Worm (Caenorhabditis elegans) whole organism, young adult: Measurements from ENCODE around the gene F54E7.9.

Source experiments
- attf-3 ChIP-seq: fragments of 200-800 bp; sonication (Bioruptor generic); conservative IDR thresholded peaks from 2 replicates; pipeline ENCODE4 v1.3.6; 2022; ENCODE audit warnings: missing genetic modification reagents, missing genetic modification characterization, missing compliant biosample characterization
- ccch-3 ChIP-seq: fragments of 200-800 bp; sonication (Bioruptor generic); optimal IDR thresholded peaks from 2 replicates; lab custom pipeline; 2018; ENCODE audit warnings: mild to moderate bottlenecking, missing genetic modification characterization, missing compliant biosample characterization
- dpff-1 ChIP-seq: sonication (generic microtip); optimal IDR thresholded peaks from 2 replicates; lab custom pipeline; 2017; ENCODE audit warnings: mild to moderate bottlenecking, missing genetic modification characterization, missing compliant biosample characterization
- egl-44 ChIP-seq: fragments of 200-800 bp; sonication (Bioruptor generic); IDR thresholded peaks from 2 replicates; pipeline ENCODE4 v1.3.6; 2022; ENCODE audit warnings: missing genetic modification reagents, missing genetic modification characterization, missing compliant biosample characterization
- ekl-4 ChIP-seq: fragments of 200-800 bp; sonication (Bioruptor generic); IDR thresholded peaks from 2 replicates; pipeline ENCODE4 v1.3.6; 2022; ENCODE audit warnings: missing genetic modification reagents, missing genetic modification characterization, missing compliant biosample characterization
- hrde-1 ChIP-seq: sonication (generic microtip); optimal IDR thresholded peaks from 2 replicates; lab custom pipeline; 2016; ENCODE audit warnings: missing genetic modification characterization, mild to moderate bottlenecking, missing compliant biosample characterization, moderate library complexity, missing genotype, missing genetic modification reagents, borderline replicate concordance
- nfya-2 ChIP-seq: fragments of 200-800 bp; sonication (Bioruptor generic); IDR thresholded peaks from 2 replicates; pipeline ENCODE4 v1.3.6; 2022; ENCODE audit warnings: missing genetic modification reagents, missing genetic modification characterization, missing compliant biosample characterization
- nhr-90 ChIP-seq: sonication (generic microtip); optimal IDR thresholded peaks from 2 replicates; lab custom pipeline; 2016; ENCODE audit warnings: missing genotype, mild to moderate bottlenecking, missing genetic modification characterization, missing compliant biosample characterization
- pbrm-1 ChIP-seq: fragments of 200-800 bp; sonication (Bioruptor generic); IDR thresholded peaks from 2 replicates; pipeline ENCODE4 v1.3.6; 2022; ENCODE audit warnings: missing genetic modification reagents, missing genetic modification characterization, missing compliant biosample characterization
- pha-4 ChIP-seq: fragments of 150-350 bp; sonication (generic microtip); optimal IDR thresholded peaks from 2 replicates; lab custom pipeline; 2014; ENCODE audit warnings: missing biosample characterization, missing genetic modification reagents, missing genetic modification characterization
- snpc-3.4 ChIP-seq: sonication (generic microtip); optimal IDR thresholded peaks from 2 replicates; lab custom pipeline; 2017; ENCODE audit warnings: missing genetic modification characterization, mild to moderate bottlenecking, missing compliant biosample characterization, antibody characterized with exemption, moderate library complexity, missing genotype, missing genetic modification reagents
- ztf-18 ChIP-seq: sonication (generic microtip); optimal IDR thresholded peaks from 2 replicates; lab custom pipeline; 2016; ENCODE audit warnings: missing genotype, mild to moderate bottlenecking, missing genetic modification characterization, missing compliant biosample characterization
- ztf-22 ChIP-seq: fragments of 200-800 bp; sonication (Bioruptor generic); optimal IDR thresholded peaks from 2 replicates; lab custom pipeline; 2018; ENCODE audit warnings: mild to moderate bottlenecking, missing genetic modification characterization, moderate library complexity, missing compliant biosample characterization

ce11 chrIII:5697266-5697665 lies 19.6 kb upstream of the F54E7.9 start, which contains the start of gene B0336.7:
- no peak for TF ChIP-seq ztf-22 (GFP tag; lab: Kevin White, UChicago)
- no peak for TF ChIP-seq dpff-1 (tag; lab: Kevin White, UChicago)
- TF ChIP-seq pbrm-1, result no peak
- TF ChIP-seq snpc-3.4 (tag; lab: Kevin White, UChicago), result no peak
- TF ChIP-seq attf-3, result no peak
- no peak for TF ChIP-seq ekl-4 (GFP tag; lab: Robert Waterston, UW)
- TF ChIP-seq pha-4 (tag; lab: Kevin White, UChicago), result no peak
- no peak for TF ChIP-seq egl-44
- TF ChIP-seq ztf-18 (tag; lab: Kevin White, UChicago), result no peak
- TF ChIP-seq hrde-1, result no peak
- no peak for TF ChIP-seq nfya-2 (GFP tag; lab: Robert Waterston, UW)
- TF ChIP-seq nhr-90 (tag; lab: Kevin White, UChicago), result no peak
- no peak for TF ChIP-seq ccch-3
